Fruit fly (Drosophila melanogaster) whole organism: ENCODE results near the gene Efa6.

Experiments
- Dll ChIP-seq: fragments of >200 bp; optimal IDR thresholded peaks from 2 replicates; lab custom pipeline; 2017
- EcR ChIP-seq, 2 experiments: fragments of >200 bp; optimal IDR thresholded peaks; 2 replicates each; lab custom pipeline; 2017; ENCODE audit warnings: missing biosample characterization in 2 of 2, missing genetic modification characterization in 2 of 2, missing genetic modification reagents in 2 of 2
- psq ChIP-seq: fragments of >200 bp; optimal IDR thresholded peaks from 2 replicates; lab custom pipeline; 2017
- usp ChIP-seq: fragments of >200 bp; optimal IDR thresholded peaks from 2 replicates; lab custom pipeline; 2017; ENCODE audit warnings: missing biosample characterization, missing genetic modification characterization, mixed read lengths

DNA sequence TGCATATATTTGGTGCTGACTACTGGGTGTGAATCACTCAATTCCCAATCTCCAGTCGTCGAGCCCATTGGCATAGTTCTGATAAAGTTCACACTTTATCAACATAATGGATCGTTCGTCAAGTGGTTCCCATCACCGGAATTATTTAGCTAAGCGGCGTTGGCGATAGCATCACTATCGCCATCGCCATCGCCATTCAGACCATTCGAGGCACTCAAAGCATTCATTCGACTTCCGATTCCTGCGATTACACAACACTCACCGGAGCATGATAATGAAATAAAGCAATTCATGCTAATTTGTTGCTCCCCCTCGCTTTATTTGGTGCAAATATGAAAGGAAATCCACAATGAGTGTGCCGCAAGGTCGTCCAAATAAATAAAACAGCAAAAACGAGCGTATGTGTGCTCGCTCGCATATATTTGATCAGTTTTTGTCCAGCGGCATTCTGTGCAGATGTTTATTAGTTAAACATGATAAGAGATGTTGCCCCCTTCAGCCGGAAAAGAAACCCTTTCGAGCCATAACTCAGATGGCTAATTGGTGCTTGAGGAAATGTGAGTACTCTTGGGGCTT lies 7.8 kb downstream of the Efa6 start:
- TF ChIP-seq EcR (GFP tag; optimal IDR thresholded peaks at IDR 0.05; lab: Kevin White, UChicago) (no peak), psq (lab: Kevin White, UChicago) (no peak), usp (GFP tag; lab: Kevin White, UChicago) (no peak), Dll (lab: Kevin White, UChicago) (no peak)
